Worm (Caenorhabditis elegans) whole organism, mixed stage, embryonic: ENCODE results near the gene asp-7.

ENCODE experiments used
- M03D4.4 ChIP-seq: sonication (generic microtip); optimal IDR thresholded peaks from 2 replicates; lab custom pipeline; 2017; ENCODE audit warnings: mild to moderate bottlenecking, missing genetic modification characterization, missing compliant biosample characterization
- bed-3 ChIP-seq: fragments of 200-800 bp; sonication (Bioruptor generic); optimal IDR thresholded peaks from 3 replicates; lab custom pipeline; 2018; ENCODE audit warnings: mild to moderate bottlenecking, missing genetic modification characterization, moderate library complexity, missing compliant biosample characterization
- blmp-1 ChIP-seq: fragments of 150-350 bp; optimal IDR thresholded peaks from 2 replicates; lab custom pipeline; 2014; ENCODE audit warnings: missing biosample characterization, missing genetic modification characterization
- ceh-39 ChIP-seq: fragments of 150-350 bp; optimal IDR thresholded peaks from 2 replicates; lab custom pipeline; 2014; ENCODE audit warnings: missing biosample characterization, missing genetic modification characterization
- ceh-83 ChIP-seq: fragments of 200-800 bp; sonication (Bioruptor generic); optimal IDR thresholded peaks from 2 replicates; lab custom pipeline; 2018; ENCODE audit warnings: mild to moderate bottlenecking, missing genetic modification characterization, missing compliant biosample characterization
- ces-1 ChIP-seq: fragments of 150-350 bp; optimal IDR thresholded peaks from 2 replicates; lab custom pipeline; 2014; ENCODE audit warnings: missing biosample characterization, missing genetic modification reagents, missing genetic modification characterization
- cnd-1 ChIP-seq: fragments of 200-800 bp; sonication (Bioruptor generic); optimal IDR thresholded peaks from 2 replicates; lab custom pipeline; 2018; ENCODE audit warnings: mild to moderate bottlenecking, missing genetic modification characterization, missing compliant biosample characterization
- drap-1 ChIP-seq: fragments of 200-800 bp; sonication (Bioruptor generic); optimal IDR thresholded peaks from 3 replicates; lab custom pipeline; 2018; ENCODE audit warnings: mild to moderate bottlenecking, missing genetic modification characterization, missing compliant biosample characterization
- elt-1 ChIP-seq: sonication (generic microtip); optimal IDR thresholded peaks from 2 replicates; lab custom pipeline; 2017; ENCODE audit warnings: missing genetic modification characterization, mild to moderate bottlenecking, missing compliant biosample characterization, antibody characterized with exemption, moderate library complexity, borderline replicate concordance; ENCODE audit not compliant: insufficient read depth
- elt-3 ChIP-seq: fragments of 150-350 bp; optimal IDR thresholded peaks from 2 replicates; lab custom pipeline; 2014; ENCODE audit warnings: missing biosample characterization, missing genetic modification characterization
- flh-1 ChIP-seq: fragments of 200-800 bp; sonication (Bioruptor generic); optimal IDR thresholded peaks from 2 replicates; lab custom pipeline; 2018; ENCODE audit warnings: mild to moderate bottlenecking, missing genetic modification characterization, moderate library complexity, missing compliant biosample characterization
- hlh-1 ChIP-seq: fragments of 150-350 bp; optimal IDR thresholded peaks from 2 replicates; lab custom pipeline; 2014; ENCODE audit warnings: missing biosample characterization, missing genetic modification reagents, missing genetic modification characterization
- lin-13 ChIP-seq: fragments of 150-350 bp; optimal IDR thresholded peaks from 2 replicates; lab custom pipeline; 2014; ENCODE audit warnings: missing biosample characterization, missing genetic modification characterization
- lin-32 ChIP-seq: fragments of 200-800 bp; sonication (Bioruptor generic); optimal IDR thresholded peaks from 2 replicates; lab custom pipeline; 2018; ENCODE audit warnings: mild to moderate bottlenecking, missing genetic modification characterization, missing compliant biosample characterization
- lsy-2 ChIP-seq: fragments of 150-350 bp; optimal IDR thresholded peaks from 2 replicates; lab custom pipeline; 2014; ENCODE audit warnings: missing biosample characterization, missing genetic modification characterization
- mab-5 ChIP-seq: fragments of 150-350 bp; optimal IDR thresholded peaks from 2 replicates; lab custom pipeline; 2014; ENCODE audit warnings: missing biosample characterization, missing genetic modification characterization
- mls-2 ChIP-seq: sonication (generic microtip); optimal IDR thresholded peaks from 2 replicates; lab custom pipeline; 2016; ENCODE audit warnings: mild to moderate bottlenecking, missing genetic modification characterization, moderate library complexity, missing compliant biosample characterization
- nhr-12 ChIP-seq: fragments of 150-350 bp; optimal IDR thresholded peaks from 2 replicates; lab custom pipeline; 2014; ENCODE audit warnings: missing biosample characterization, missing genetic modification characterization
- nhr-2 ChIP-seq: fragments of 150-350 bp; optimal IDR thresholded peaks from 2 replicates; lab custom pipeline; 2014; ENCODE audit warnings: missing biosample characterization, missing genetic modification characterization
- nhr-237 ChIP-seq: fragments of 150-350 bp; optimal IDR thresholded peaks from 2 replicates; lab custom pipeline; 2014; ENCODE audit warnings: missing biosample characterization, missing genetic modification characterization
- nhr-28 ChIP-seq: fragments of 150-350 bp; optimal IDR thresholded peaks from 2 replicates; lab custom pipeline; 2014; ENCODE audit warnings: missing biosample characterization, missing genetic modification characterization
- nhr-76 ChIP-seq: sonication (generic microtip); optimal IDR thresholded peaks from 2 replicates; lab custom pipeline; 2017; ENCODE audit warnings: missing biosample characterization, missing genetic modification characterization
- pha-4 ChIP-seq: fragments of 150-350 bp; optimal IDR thresholded peaks from 2 replicates; lab custom pipeline; 2018; ENCODE audit warnings: missing biosample characterization, missing genetic modification reagents, missing genetic modification characterization
- sem-2 ChIP-seq: fragments of 200-800 bp; sonication (Bioruptor generic); optimal IDR thresholded peaks from 2 replicates; lab custom pipeline; 2018; ENCODE audit warnings: mild to moderate bottlenecking, missing genetic modification characterization, missing compliant biosample characterization
- snpc-4 ChIP-seq: fragments of 150-350 bp; optimal IDR thresholded peaks from 2 replicates; lab custom pipeline; 2014; ENCODE audit warnings: missing biosample characterization, missing genetic modification characterization
- tbx-8 ChIP-seq: fragments of 200-800 bp; sonication (Bioruptor generic); optimal IDR thresholded peaks from 2 replicates; lab custom pipeline; 2018; ENCODE audit warnings: mild to moderate bottlenecking, missing genetic modification characterization, moderate library complexity, missing compliant biosample characterization
- unc-120 ChIP-seq: sonication (generic microtip); optimal IDR thresholded peaks from 2 replicates; lab custom pipeline; 2017; ENCODE audit warnings: missing genetic modification characterization, missing compliant biosample characterization; ENCODE audit not compliant: poor library complexity, severe bottlenecking
- unc-39 ChIP-seq: fragments of 150-350 bp; optimal IDR thresholded peaks from 2 replicates; lab custom pipeline; 2014; ENCODE audit warnings: missing biosample characterization, missing genetic modification characterization
- unc-62 ChIP-seq: fragments of 150-350 bp; optimal IDR thresholded peaks from 2 replicates; lab custom pipeline; 2014; ENCODE audit warnings: missing biosample characterization, missing genetic modification reagents, missing genetic modification characterization
- zip-8 ChIP-seq: fragments of 150-350 bp; optimal IDR thresholded peaks from 2 replicates; lab custom pipeline; 2014; ENCODE audit warnings: missing biosample characterization, missing genetic modification characterization

asp-7 gene

ce11 chrV:3021306-3021705 lies 6.8 kb upstream of the asp-7 start, which contains the start of gene irld-12:
irld-12 (minus strand) TSS chrV:3021406.
- no peak for TF ChIP-seq ceh-39 (tag; lab: Kevin White, UChicago)
- no peak for TF ChIP-seq nhr-28 (tag; lab: Kevin White, UChicago)
- no peak for TF ChIP-seq ces-1
- no peak for TF ChIP-seq tbx-8 (GFP tag; lab: Kevin White, UChicago)
- no peak for TF ChIP-seq nhr-237
- TF ChIP-seq unc-39: no peak
- no peak for TF ChIP-seq mab-5
- no peak for TF ChIP-seq lsy-2 (tag; lab: Kevin White, UChicago)
- no peak for TF ChIP-seq M03D4.4
- no peak for TF ChIP-seq hlh-1
- TF ChIP-seq ceh-83 (GFP tag; lab: Kevin White, UChicago): no peak
- no peak for TF ChIP-seq pha-4 (tag; lab: Kevin White, UChicago)
- no peak for TF ChIP-seq lin-32 (GFP tag; lab: Kevin White, UChicago)
- TF ChIP-seq flh-1 (GFP tag; lab: Kevin White, UChicago): no peak
- TF ChIP-seq sem-2: no peak
- TF ChIP-seq elt-1 (tag; lab: Kevin White, UChicago): no peak

ce11 chrV:3024274-3024673 lies 3.8 kb upstream of the asp-7 start, which contains the start of gene asp-8:
asp-8 (plus strand) TSS chrV:3024549.
- TF ChIP-seq mls-2 (tag; lab: Kevin White, UChicago) (no peak), unc-39 (no peak), nhr-2 (tag; lab: Kevin White, UChicago) (no peak), blmp-1 (tag; lab: Kevin White, UChicago) (no peak), cnd-1 (tag; lab: Kevin White, UChicago) (no peak), lin-32 (GFP tag; lab: Kevin White, UChicago) (no peak), nhr-12 (no peak), pha-4 (tag; lab: Kevin White, UChicago) (no peak), elt-1 (tag; lab: Kevin White, UChicago) (no peak), unc-120 (tag; lab: Kevin White, UChicago) (no peak), lin-13 (tag; lab: Kevin White, UChicago) (no peak), flh-1 (GFP tag; lab: Kevin White, UChicago) (no peak), ces-1 (no peak), sem-2 (no peak), snpc-4 (tag; lab: Kevin White, UChicago) (no peak)

ce11 chrV:3032343-3032742 lies 4.3 kb downstream of the asp-7 start, which contains the start of gene irld-38:
irld-38 (minus strand) TSS chrV:3032443.
- TF ChIP-seq sem-2 (no peak), unc-62 (no peak), elt-1 (tag; lab: Kevin White, UChicago) (no peak), M03D4.4 (no peak), snpc-4 (tag; lab: Kevin White, UChicago) (no peak), unc-39 (no peak), mab-5 (no peak), ceh-39 (tag; lab: Kevin White, UChicago) (no peak), lsy-2 (tag; lab: Kevin White, UChicago) (no peak), lin-32 (GFP tag; lab: Kevin White, UChicago) (no peak), ceh-83 (GFP tag; lab: Kevin White, UChicago) (no peak), nhr-28 (tag; lab: Kevin White, UChicago) (no peak), unc-120 (tag; lab: Kevin White, UChicago) (no peak), elt-3 (tag; lab: Kevin White, UChicago) (no peak)

ce11 chrV:3034236-3034635 lies 6.2 kb downstream of the asp-7 start, which contains the start of gene srw-8:
srw-8 (minus strand) TSS chrV:3034336.
- TF ChIP-seq lin-32 (GFP tag; lab: Kevin White, UChicago) (no peak), pha-4 (tag; lab: Kevin White, UChicago) (no peak), lin-13 (tag; lab: Kevin White, UChicago) (no peak), ceh-39 (tag; lab: Kevin White, UChicago) (no peak), snpc-4 (tag; lab: Kevin White, UChicago) (no peak), mab-5 (no peak), zip-8 (tag; lab: Kevin White, UChicago) (no peak), sem-2 (no peak), unc-120 (tag; lab: Kevin White, UChicago) (no peak), ces-1 (no peak), ceh-83 (GFP tag; lab: Kevin White, UChicago) (no peak), bed-3 (GFP tag; lab: Kevin White, UChicago) (no peak), lsy-2 (tag; lab: Kevin White, UChicago) (no peak), flh-1 (GFP tag; lab: Kevin White, UChicago) (no peak), nhr-237 (no peak), hlh-1 (no peak), unc-62 (no peak), nhr-76 (no peak), drap-1 (GFP tag; lab: Kevin White, UChicago) (no peak)
